Worm (Caenorhabditis elegans) whole organism, L1 larva: ENCODE measurements around the gene lipl-7.

ENCODE experiments used
- C04F5.9 ChIP-seq: sonication (generic microtip); optimal IDR thresholded peaks from 2 replicates; lab custom pipeline; 2016; ENCODE audit warnings: missing genetic modification characterization, missing compliant biosample characterization
- F16B12.6 ChIP-seq: fragments of 150-350 bp; optimal IDR thresholded peaks from 2 replicates; lab custom pipeline; 2014; ENCODE audit warnings: missing biosample characterization, missing genetic modification characterization
- alr-1 ChIP-seq: fragments of 200-800 bp; sonication (Bioruptor generic); optimal IDR thresholded peaks from 2 replicates; lab custom pipeline; 2018; ENCODE audit warnings: borderline replicate concordance, mild to moderate bottlenecking, missing genetic modification characterization, missing compliant biosample characterization
- ceh-8 ChIP-seq: fragments of 200-800 bp; sonication (Bioruptor generic); optimal IDR thresholded peaks from 2 replicates; lab custom pipeline; 2018; ENCODE audit warnings: mild to moderate bottlenecking, missing genetic modification characterization, moderate library complexity, missing compliant biosample characterization
- ceh-90 ChIP-seq: sonication (generic microtip); optimal IDR thresholded peaks from 2 replicates; lab custom pipeline; 2016; ENCODE audit warnings: missing genetic modification characterization, missing compliant biosample characterization
- dpl-1 ChIP-seq, 3 experiments: fragments of 150-350 bp in 2 of 3; sonication (generic microtip) in 1 of 3; optimal IDR thresholded peaks; 2 replicates each; lab custom pipeline; 2014 to 2017; ENCODE audit warnings: missing biosample characterization in 3 of 3, missing genetic modification characterization in 3 of 3, missing genetic modification reagents in 3 of 3
- dsc-1 ChIP-seq: sonication (generic microtip); optimal IDR thresholded peaks from 2 replicates; lab custom pipeline; 2016; ENCODE audit warnings: mild to moderate bottlenecking, missing genetic modification characterization, missing compliant biosample characterization
- efl-1 ChIP-seq, 4 experiments: fragments of 150-350 bp; optimal IDR thresholded peaks in 3 of 4; peaks in 1 of 4; 1 replicate in 1 of 4; 2 replicates in 3 of 4; lab custom pipeline; 2014; ENCODE audit warnings: missing biosample characterization in 2 of 4, missing genetic modification characterization in 2 of 4, missing genetic modification reagents in 2 of 4
- egl-13 ChIP-seq: sonication (generic microtip); optimal IDR thresholded peaks from 2 replicates; lab custom pipeline; 2016; ENCODE audit warnings: missing genotype, missing genetic modification reagents, missing genetic modification characterization, missing compliant biosample characterization
- egl-27 ChIP-seq, 2 experiments: fragments of 150-350 bp in 1 of 2; sonication (generic microtip); optimal IDR thresholded peaks; 3 replicates each; lab custom pipeline; 2017 to 2018; ENCODE audit warnings: missing biosample characterization in 2 of 2, missing genetic modification characterization in 2 of 2, missing genetic modification reagents in 2 of 2
- elt-2 ChIP-seq: sonication (generic microtip); optimal IDR thresholded peaks from 2 replicates; lab custom pipeline; 2016; ENCODE audit warnings: missing genetic modification characterization, mild to moderate bottlenecking, inconsistent platforms, missing compliant biosample characterization, missing genetic modification reagents
- ets-5 ChIP-seq: fragments of 200-800 bp; sonication (Bioruptor generic); IDR thresholded peaks from 2 replicates; pipeline ENCODE4 v1.3.6; 2022; ENCODE audit warnings: missing genetic modification characterization, missing compliant biosample characterization
- fkh-4 ChIP-seq: sonication (generic microtip); optimal IDR thresholded peaks from 2 replicates; lab custom pipeline; 2016; ENCODE audit warnings: missing compliant biosample characterization, missing genetic modification characterization, borderline replicate concordance
- fkh-8 ChIP-seq: sonication (generic microtip); optimal IDR thresholded peaks from 2 replicates; lab custom pipeline; 2016; ENCODE audit warnings: mild to moderate bottlenecking, missing genetic modification characterization, missing compliant biosample characterization
- hlh-17 ChIP-seq: fragments of 200-800 bp; sonication (Bioruptor generic); optimal IDR thresholded peaks from 2 replicates; lab custom pipeline; 2018; ENCODE audit warnings: missing genetic modification characterization, mild to moderate bottlenecking, missing compliant biosample characterization, moderate library complexity, borderline replicate concordance
- hlh-4 ChIP-seq: sonication (generic microtip); optimal IDR thresholded peaks from 2 replicates; lab custom pipeline; 2016; ENCODE audit warnings: mild to moderate bottlenecking, missing genetic modification characterization, missing compliant biosample characterization
- hpl-2 ChIP-seq: fragments of 150-350 bp; optimal IDR thresholded peaks from 2 replicates; lab custom pipeline; 2014; ENCODE audit warnings: missing biosample characterization, missing genetic modification reagents, missing genetic modification characterization
- lin-13 ChIP-seq: fragments of 150-350 bp; optimal IDR thresholded peaks from 2 replicates; lab custom pipeline; 2014; ENCODE audit warnings: missing biosample characterization, missing genetic modification reagents, missing genetic modification characterization
- lin-15B ChIP-seq: fragments of 150-350 bp; sonication (generic microtip); optimal IDR thresholded peaks from 3 replicates; lab custom pipeline; 2014; ENCODE audit warnings: missing biosample characterization, missing genetic modification characterization
- lin-35 ChIP-seq, 2 experiments: fragments of 150-350 bp; optimal IDR thresholded peaks; 2 replicates each; lab custom pipeline; 2014; ENCODE audit warnings: missing biosample characterization in 2 of 2, missing genetic modification characterization in 2 of 2, missing genetic modification reagents in 2 of 2
- lir-3 ChIP-seq: sonication (generic microtip); optimal IDR thresholded peaks from 2 replicates; lab custom pipeline; 2016; ENCODE audit warnings: mild to moderate bottlenecking, missing genetic modification characterization, moderate library complexity, missing compliant biosample characterization; ENCODE audit not compliant: poor library complexity
- mab-9 ChIP-seq: fragments of 200-800 bp; sonication (Bioruptor generic); IDR thresholded peaks from 2 replicates; pipeline ENCODE4 v1.3.6; 2022; ENCODE audit warnings: missing genetic modification reagents, missing genetic modification characterization, missing compliant biosample characterization
- mdl-1 ChIP-seq, 2 experiments: fragments of 150-350 bp; optimal IDR thresholded peaks; 2 replicates each; lab custom pipeline; 2014 to 2017; ENCODE audit warnings: missing biosample characterization in 2 of 2, missing genetic modification characterization in 2 of 2, inconsistent platforms in 1 of 2
- mep-1 ChIP-seq: fragments of 150-350 bp; optimal IDR thresholded peaks from 2 replicates; lab custom pipeline; 2014; ENCODE audit warnings: missing biosample characterization, missing genetic modification characterization
- nhr-19 ChIP-seq: fragments of 200-800 bp; sonication (Bioruptor generic); conservative IDR thresholded peaks from 2 replicates; pipeline ENCODE4 v1.3.6; 2022; ENCODE audit warnings: missing genetic modification characterization, missing compliant biosample characterization
- nhr-28 ChIP-seq: fragments of 150-350 bp; optimal IDR thresholded peaks from 2 replicates; lab custom pipeline; 2014; ENCODE audit warnings: missing biosample characterization, missing genetic modification characterization
- nhr-77 ChIP-seq: fragments of 150-350 bp; optimal IDR thresholded peaks from 2 replicates; lab custom pipeline; 2014; ENCODE audit warnings: missing biosample characterization, missing genetic modification characterization
- nhr-84 ChIP-seq: sonication (generic microtip); optimal IDR thresholded peaks from 2 replicates; lab custom pipeline; 2017; ENCODE audit warnings: missing biosample characterization, missing genetic modification characterization
- nhr-85 ChIP-seq: sonication (generic microtip); peaks from one replicate; lab custom pipeline; 2016; ENCODE audit warnings: missing genetic modification characterization, inconsistent platforms, missing compliant biosample characterization
- nhr-90 ChIP-seq: sonication (generic microtip); optimal IDR thresholded peaks from 2 replicates; lab custom pipeline; 2016; ENCODE audit warnings: mild to moderate bottlenecking, missing genetic modification characterization, missing compliant biosample characterization; ENCODE audit not compliant: poor library complexity
- pag-3 ChIP-seq: sonication (generic microtip); optimal IDR thresholded peaks from 2 replicates; lab custom pipeline; 2017; ENCODE audit warnings: missing genetic modification characterization, mild to moderate bottlenecking, missing compliant biosample characterization, antibody characterized with exemption, borderline replicate concordance; ENCODE audit not compliant: insufficient read depth
- pqm-1 ChIP-seq: sonication (generic microtip); optimal IDR thresholded peaks from 3 replicates; lab custom pipeline; 2017; ENCODE audit warnings: missing biosample characterization, missing genetic modification characterization
- sox-4 ChIP-seq: sonication (generic microtip); optimal IDR thresholded peaks from 2 replicates; lab custom pipeline; 2016; ENCODE audit warnings: missing genetic modification characterization, missing compliant biosample characterization
- sup-37 ChIP-seq: fragments of 200-800 bp; sonication (Bioruptor generic); optimal IDR thresholded peaks from 2 replicates; lab custom pipeline; 2018; ENCODE audit warnings: mild to moderate bottlenecking, missing genetic modification characterization, missing compliant biosample characterization
- tbx-2 ChIP-seq: sonication (generic microtip); optimal IDR thresholded peaks from 2 replicates; lab custom pipeline; 2016; ENCODE audit warnings: missing genetic modification characterization, missing compliant biosample characterization
- unc-130 ChIP-seq: fragments of 150-350 bp; optimal IDR thresholded peaks from 2 replicates; lab custom pipeline; 2017; ENCODE audit warnings: missing biosample characterization, missing genetic modification characterization, inconsistent platforms
- unc-30 ChIP-seq: sonication (generic microtip); optimal IDR thresholded peaks from 2 replicates; lab custom pipeline; 2017; ENCODE audit warnings: missing biosample characterization, missing genetic modification characterization
- vab-15 ChIP-seq: sonication (generic microtip); optimal IDR thresholded peaks from 2 replicates; lab custom pipeline; 2017; ENCODE audit warnings: missing genotype, mild to moderate bottlenecking, missing genetic modification characterization, missing compliant biosample characterization

The lipl-7 gene

DNA sequence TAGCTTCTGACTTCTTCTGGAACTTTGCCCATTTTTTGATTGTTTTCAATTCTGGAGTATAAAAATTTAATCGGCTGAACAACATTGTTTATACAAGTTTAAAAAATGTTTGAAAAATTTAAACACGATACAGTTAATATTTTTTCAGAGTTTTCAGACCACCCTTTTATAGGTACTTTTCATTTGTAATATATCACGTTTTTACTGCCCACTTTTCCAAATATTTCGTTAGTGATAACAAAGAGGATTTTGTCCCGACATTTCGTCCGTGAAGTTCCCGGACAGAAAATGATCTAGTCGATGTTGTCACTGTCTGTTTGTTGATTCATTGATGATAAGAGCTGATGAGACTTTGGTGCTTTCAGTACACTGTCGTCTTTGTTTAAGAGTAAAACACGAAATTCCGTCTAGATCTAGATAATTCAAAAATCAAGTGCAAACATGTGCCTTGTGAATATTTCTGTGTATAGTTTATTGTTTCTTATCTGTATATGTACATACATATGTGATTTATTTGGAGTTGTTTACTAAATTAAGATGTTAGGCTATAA, 6.3 kb downstream of the lipl-7 start, which contains the start of gene ech-9:
ech-9 (minus strand) TSS at position 51 of the 551 bp plus-strand sequence.
- TF ChIP-seq lin-35 (GFP tag; optimal IDR thresholded peaks at IDR 0.05; lab: Kevin White, UChicago) (no peak), sup-37 (no peak), dsc-1 (tag; lab: Kevin White, UChicago) (no peak), mep-1 (tag; lab: Kevin White, UChicago) (no peak), lin-13 (GFP tag; lab: Kevin White, UChicago) (no peak), nhr-85 (no peak), ets-5 (GFP tag; lab: Robert Waterston, UW) (no peak), elt-2 (tag; lab: Kevin White, UChicago) (peak; percentile 39)
- TF ChIP-seq, all 84 proteins: peak for 1

DNA sequence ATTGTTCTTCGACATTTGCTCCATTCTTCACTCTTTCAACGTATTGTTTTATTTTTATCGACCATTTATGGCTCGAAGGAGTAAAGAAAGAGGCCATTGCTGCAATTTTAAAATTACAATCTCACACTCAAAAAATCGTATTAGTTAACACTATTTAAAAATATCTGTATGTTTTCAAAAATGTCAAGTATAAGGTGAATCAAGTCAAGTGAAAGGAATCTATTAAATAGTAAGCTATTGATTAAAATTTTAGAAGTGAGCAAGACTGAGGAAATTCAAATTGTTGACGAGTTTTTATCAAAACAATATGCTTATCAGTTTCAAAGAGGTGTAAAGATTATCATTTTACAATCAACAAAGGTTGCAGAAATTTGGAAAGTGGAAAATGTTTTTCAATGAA, 9.2 kb downstream of the lipl-7 start, which contains the start of gene F01G10.4:
F01G10.4 (minus strand) TSS at position 101 of the 400 bp plus-strand sequence.
- TF ChIP-seq lir-3 (tag; lab: Kevin White, UChicago) (no peak), fkh-4 (no peak)

DNA sequence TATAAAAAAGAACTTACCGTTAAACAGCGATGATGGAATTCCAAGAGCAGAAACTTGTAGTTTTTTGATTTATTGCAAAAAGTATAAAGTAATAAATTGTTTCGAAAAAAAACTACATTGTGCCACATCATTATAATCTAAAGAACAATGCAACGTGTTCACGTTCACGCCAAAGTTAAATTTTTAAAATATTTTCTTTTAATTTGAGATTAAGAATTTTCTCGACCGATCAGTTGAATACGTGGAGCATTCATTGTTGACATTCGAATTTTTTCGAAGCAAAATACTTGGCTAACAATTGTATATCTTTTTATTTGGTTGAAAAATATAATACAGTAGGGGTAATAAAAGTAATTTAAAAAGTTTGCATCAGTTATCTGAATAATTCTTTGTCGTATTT, 10.7 kb downstream of the lipl-7 start, which contains the start of gene F01G10.5:
F01G10.5 (minus strand) TSS at position 101 of the 400 bp plus-strand sequence.
- TF ChIP-seq lir-3 (tag; lab: Kevin White, UChicago) (no peak), nhr-84 (tag; lab: Kevin White, UChicago) (no peak), efl-1 (optimal IDR thresholded peaks at IDR 0.05; lab: Kevin White, UChicago) (no peak), efl-1 (GFP tag; optimal IDR thresholded peaks at IDR 0.05 in 1 of 2; lab: Kevin White, UChicago) (no peak), sup-37 (no peak), nhr-77 (tag; lab: Kevin White, UChicago) (no peak), ceh-90 (tag; lab: Kevin White, UChicago) (no peak), unc-130 (tag; lab: Kevin White, UChicago) (no peak), nhr-28 (tag; lab: Kevin White, UChicago) (no peak), dpl-1 (GFP tag; optimal IDR thresholded peaks at IDR 0.05; lab: Kevin White, UChicago) (no peak), pqm-1 (no peak), mdl-1 (tag; optimal IDR thresholded peaks at IDR 0.05; lab: Kevin White, UChicago) (no peak), fkh-8 (tag; lab: Kevin White, UChicago) (no peak), hlh-17 (GFP tag; lab: Kevin White, UChicago) (no peak), unc-30 (tag; lab: Kevin White, UChicago) (no peak), C04F5.9 (tag; lab: Kevin White, UChicago) (no peak)

- TF ChIP-seq nhr-90 = no peak
- TF ChIP-seq lin-15B (tag; lab: Kevin White, UChicago) = no peak
- TF ChIP-seq efl-1 (optimal IDR thresholded peaks at IDR 0.05; lab: Kevin White, UChicago) = no peak
- TF ChIP-seq efl-1 (GFP tag; optimal IDR thresholded peaks at IDR 0.05 in 1 of 2; lab: Kevin White, UChicago) = no peak
- no peak for TF ChIP-seq alr-1 (tag; lab: Kevin White, UChicago)
- TF ChIP-seq mab-9 (GFP tag; lab: Robert Waterston, UW) = no peak
- no peak for TF ChIP-seq sox-4 (tag; lab: Kevin White, UChicago)
- TF ChIP-seq F16B12.6 (tag; lab: Kevin White, UChicago) = no peak
- no peak for TF ChIP-seq tbx-2 (tag; lab: Kevin White, UChicago)
- no peak for TF ChIP-seq hpl-2 (GFP tag; lab: Kevin White, UChicago)
- TF ChIP-seq hlh-4 (tag; lab: Kevin White, UChicago) = no peak
- no peak for TF ChIP-seq nhr-77 (tag; lab: Kevin White, UChicago)
- TF ChIP-seq vab-15 = no peak
- no peak for TF ChIP-seq ceh-8
- no peak for TF ChIP-seq egl-27 (tag; optimal IDR thresholded peaks at IDR 0.05; lab: Kevin White, UChicago)
- no peak for TF ChIP-seq pag-3 (tag; lab: Kevin White, UChicago)
- no peak for TF ChIP-seq nhr-19 (GFP tag; lab: Robert Waterston, UW)
- TF ChIP-seq dsc-1 (tag; lab: Kevin White, UChicago) = no peak
- no peak for TF ChIP-seq egl-13
Measured at ce11 chrIV:10227534-10227933, 14.1 kb downstream of the lipl-7 start, which contains the start of gene F01G10.6. TSS of gene F01G10.6 (minus strand) at chrIV:10227634.
